Worm (Caenorhabditis elegans) whole organism, late embryonic: ENCODE measurements around the gene K02E2.1.

Source experiments
- ceh-9 ChIP-seq: sonication (generic microtip); optimal IDR thresholded peaks from 2 replicates; lab custom pipeline; 2016; ENCODE audit warnings: mild to moderate bottlenecking, missing genetic modification characterization, inconsistent platforms, missing compliant biosample characterization
- fkh-6 ChIP-seq: sonication (generic microtip); optimal IDR thresholded peaks from 2 replicates; lab custom pipeline; 2016; ENCODE audit warnings: missing genetic modification characterization, missing compliant biosample characterization
- hlh-6 ChIP-seq: sonication (generic microtip); optimal IDR thresholded peaks from 2 replicates; lab custom pipeline; 2016; ENCODE audit warnings: missing genotype, missing genetic modification characterization, missing compliant biosample characterization
- hlh-8 ChIP-seq: sonication (generic microtip); optimal IDR thresholded peaks from 2 replicates; lab custom pipeline; 2016; ENCODE audit warnings: missing genotype, missing genetic modification characterization, missing compliant biosample characterization
- pag-3 ChIP-seq: sonication (generic microtip); optimal IDR thresholded peaks from 2 replicates; lab custom pipeline; 2016; ENCODE audit warnings: missing compliant biosample characterization, missing genetic modification characterization, borderline replicate concordance
- tbx-2 ChIP-seq: sonication (generic microtip); optimal IDR thresholded peaks from 2 replicates; lab custom pipeline; 2016; ENCODE audit warnings: missing genetic modification characterization, missing compliant biosample characterization

ce11 chrV:20386942-20387341 lies 35.6 kb downstream of the K02E2.1 start, which contains the start of gene K02E2.7:
- TF ChIP-seq tbx-2 (no peak), hlh-6 (tag; lab: Kevin White, UChicago) (no peak), pag-3 (tag; lab: Kevin White, UChicago) (no peak), hlh-8 (tag; lab: Kevin White, UChicago) (no peak), ceh-9 (tag; lab: Kevin White, UChicago) (no peak), fkh-6 (tag; lab: Kevin White, UChicago) (no peak)
